Fruit fly (Drosophila melanogaster): ENCODE data around the gene Nek2.

Gene Nek2

DNA sequence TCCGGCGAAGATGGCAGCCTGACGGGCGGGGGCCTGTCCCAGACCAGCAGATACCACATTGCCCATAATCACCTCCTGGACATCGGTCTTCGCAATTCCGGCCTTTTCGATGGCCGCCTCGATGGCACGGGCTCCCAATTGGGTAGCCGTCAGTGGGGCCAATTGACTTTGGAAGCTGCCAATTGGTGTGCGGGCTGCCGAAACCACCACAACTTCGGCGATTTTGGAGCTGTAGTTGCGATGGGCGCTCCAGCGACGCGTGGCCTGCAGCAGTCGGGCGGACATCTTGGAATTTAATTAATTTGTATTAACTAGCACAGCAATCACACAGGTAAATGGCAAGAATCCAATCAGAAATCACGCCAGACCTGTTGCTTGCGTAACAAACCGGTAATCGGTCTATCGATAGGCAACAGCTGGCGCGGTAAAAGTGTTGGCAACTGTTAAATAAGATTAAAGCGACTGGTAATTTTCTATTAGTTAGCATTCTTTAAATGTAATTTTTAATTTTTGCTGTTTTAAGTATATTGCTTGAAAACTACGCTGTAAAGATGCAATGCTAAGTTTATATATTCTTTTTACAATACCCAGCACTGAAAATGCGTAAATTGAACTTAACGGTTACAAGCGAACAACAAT lies 2.9 kb downstream of the Nek2 start, which contains the start of gene Acat1 (continued):
- TF ChIP-seq PHDP (tag; optimal IDR thresholded peaks at IDR 0.05) (peak; percentile 61), CG9797 (GFP tag; optimal IDR thresholded peaks at IDR 0.05) (no peak), sens (GFP tag) (peak; percentile 96), CG17802 (tag; optimal IDR thresholded peaks at IDR 0.05) (no peak), zen (tag; optimal IDR thresholded peaks at IDR 0.05) (peak; percentile 34), chinmo (GFP tag; IDR thresholded peaks at IDR 0.05; ENCODE audit: partially characterized antibody) (0 out of 4 replicates have a peak, but pooled peaks have one; percentile 56), Taf1 (GFP tag; IDR thresholded peaks at IDR 0.05) (no peak), Adf1 (GFP tag; IDR thresholded peaks at IDR 0.05) (no peak), Max (GFP tag; optimal IDR thresholded peaks at IDR 0.05) (peak; percentile 54), CG8281 (tag; optimal IDR thresholded peaks at IDR 0.05) (no peak), kay (GFP tag; optimal IDR thresholded peaks at IDR 0.05) (peak; percentile 39), CG12155 (GFP tag; optimal IDR thresholded peaks at IDR 0.05) (peak; percentile 65), CG9932 (GFP tag; IDR thresholded peaks at IDR 0.05) (peak; percentile 57), pho (GFP tag; optimal IDR thresholded peaks at IDR 0.05) (peak; percentile 40), ftz-f1 (GFP tag; optimal IDR thresholded peaks at IDR 0.05) (no peak), CG10321 (GFP tag; IDR thresholded peaks at IDR 0.05) (no peak), Kr (GFP tag; optimal IDR thresholded peaks at IDR 0.05) (no peak), bowl (GFP tag; IDR thresholded peaks at IDR 0.05) (no peak), CG2889 (GFP tag; IDR thresholded peaks at IDR 0.05) (no peak), tup (GFP tag; optimal IDR thresholded peaks at IDR 0.05) (no peak), Awh (GFP tag; IDR thresholded peaks at IDR 0.05) (peak; percentile 47; the same call in 1 of the 2 replicates), CG10431 (GFP tag; optimal IDR thresholded peaks at IDR 0.05) (no peak), CG8290 (GFP tag; optimal IDR thresholded peaks at IDR 0.05) (no peak), CG8290 (tag; optimal IDR thresholded peaks at IDR 0.05) (no peak), CoRest (tag; optimal IDR thresholded peaks at IDR 0.05) (peak; percentile 37), vnd (GFP tag; IDR thresholded peaks at IDR 0.05; ENCODE audit: partially characterized antibody) (no peak), p53 (GFP tag; optimal IDR thresholded peaks at IDR 0.05) (no peak), tio (GFP tag; optimal IDR thresholded peaks at IDR 0.05) (peak; percentile 40), scrt (GFP tag; optimal IDR thresholded peaks at IDR 0.05) (peak; percentile 91), Sox100B (GFP tag; optimal IDR thresholded peaks at IDR 0.05) (no peak), CG3847 (GFP tag; IDR thresholded peaks at IDR 0.05) (peak; percentile 53; the same call in 1 of the 2 replicates), CG17568 (GFP tag; optimal IDR thresholded peaks at IDR 0.05) (no peak), CG1233 (GFP tag; optimal IDR thresholded peaks at IDR 0.05) (peak; percentile 33), so (GFP tag; IDR thresholded peaks at IDR 0.05) (0 out of 3 replicates have a peak, but pooled peaks have one; percentile 12), pros (GFP tag; optimal IDR thresholded peaks at IDR 0.05) (no peak), NK7.1 (GFP tag; optimal IDR thresholded peaks at IDR 0.05) (peak; percentile 38), Bteb2 (GFP tag; optimal IDR thresholded peaks at IDR 0.05) (peak; percentile 38), CG7928 (GFP tag; optimal IDR thresholded peaks at IDR 0.05) (no peak), CG18764 (GFP tag; optimal IDR thresholded peaks at IDR 0.05) (peak; percentile 15), CG31388 (GFP tag; optimal IDR thresholded peaks at IDR 0.05) (no peak), repo (GFP tag; optimal IDR thresholded peaks at IDR 0.05) (peak; percentile 42), onecut (GFP tag; IDR thresholded peaks at IDR 0.05) (no peak), CG15696 (tag; optimal IDR thresholded peaks at IDR 0.05) (no peak), CG17385 (GFP tag; optimal IDR thresholded peaks at IDR 0.05) (no peak), row (GFP tag; IDR thresholded peaks at IDR 0.05) (peak; percentile 43; the same call in 1 of the 3 replicates), fd3F (GFP tag; optimal IDR thresholded peaks at IDR 0.05) (no peak), hth (optimal IDR thresholded peaks at IDR 0.05) (no peak), CG17612 (GFP tag; IDR thresholded peaks at IDR 0.05) (no peak), lilli (GFP tag; optimal IDR thresholded peaks at IDR 0.05) (peak; percentile 80), CG1529 (GFP tag; optimal IDR thresholded peaks at IDR 0.05) (no peak), cas (GFP tag; IDR thresholded peaks at IDR 0.05) (no peak)

Measured in whole organism, embryonic.